Fruit fly (Drosophila melanogaster): ENCODE measurements around the gene CG14551.

Gene CG14551

dm6 chr3R:26024596-26025213 is 38.1 kb downstream of the CG14551 start (continued):
- TF ChIP-seq CG7928 (GFP tag; optimal IDR thresholded peaks at IDR 0.05) (no peak), CG4360 (GFP tag; IDR thresholded peaks at IDR 0.05) (peak; percentile 92), D19B (GFP tag; optimal IDR thresholded peaks at IDR 0.05) (no peak), cad (GFP tag; optimal IDR thresholded peaks at IDR 0.05) (peak; percentile 55), CG7271 (tag; optimal IDR thresholded peaks at IDR 0.05) (peak; percentile 13), Trl (optimal IDR thresholded peaks at IDR 0.05) (no peak), Trl (GFP tag; optimal IDR thresholded peaks at IDR 0.05) (no peak), pan (optimal IDR thresholded peaks at IDR 0.05) (no peak), pan (GFP tag; optimal IDR thresholded peaks at IDR 0.05 in 1 of 2, IDR thresholded peaks at IDR 0.05 in 1 of 2) (no peak)

- TF ChIP-seq NFAT (GFP tag; IDR thresholded peaks at IDR 0.05) (no peak), chm (GFP tag; IDR thresholded peaks at IDR 0.05) (peak; percentile 35; the same call in 1 of the 2 replicates), Adf1 (GFP tag; IDR thresholded peaks at IDR 0.05) (no peak), rib (GFP tag; IDR thresholded peaks at IDR 0.05) (no peak), scrt (GFP tag; optimal IDR thresholded peaks at IDR 0.05) (no peak), sqz (GFP tag; optimal IDR thresholded peaks at IDR 0.05) (peak; percentile 39), CG12236 (GFP tag; optimal IDR thresholded peaks at IDR 0.05) (no peak), al (GFP tag; IDR thresholded peaks at IDR 0.05) (no peak), vfl (GFP tag; optimal IDR thresholded peaks at IDR 0.05) (peak; percentile 10), zen (tag; optimal IDR thresholded peaks at IDR 0.05) (peak; percentile 78), Awh (GFP tag; IDR thresholded peaks at IDR 0.05) (no peak), ash1 (GFP tag; optimal IDR thresholded peaks at IDR 0.05) (no peak), CG17359 (tag; optimal IDR thresholded peaks at IDR 0.05) (no peak), Side (GFP tag; optimal IDR thresholded peaks at IDR 0.05) (no peak), oc (tag; optimal IDR thresholded peaks at IDR 0.05) (peak; percentile 31), Elba2 (GFP tag; optimal IDR thresholded peaks at IDR 0.05) (peak; percentile 80), kni (GFP tag; optimal IDR thresholded peaks at IDR 0.05) (peak; percentile 92), cad (GFP tag; optimal IDR thresholded peaks at IDR 0.05) (peak; percentile 3), tll (GFP tag; optimal IDR thresholded peaks at IDR 0.05) (peak in 1 of 2 experiments; percentile 73), sob (GFP tag; IDR thresholded peaks at IDR 0.05) (no peak), gsb-n (tag; optimal IDR thresholded peaks at IDR 0.05) (peak; percentile 65), CG13775 (GFP tag; optimal IDR thresholded peaks at IDR 0.05) (no peak), h (optimal IDR thresholded peaks at IDR 0.05) (no peak), CG15696 (tag; optimal IDR thresholded peaks at IDR 0.05) (peak; percentile 38), B-H1 (GFP tag; IDR thresholded peaks at IDR 0.05) (no peak), CG14710 (tag; optimal IDR thresholded peaks at IDR 0.05) (no peak), CG4617 (GFP tag; optimal IDR thresholded peaks at IDR 0.05; ENCODE audit: borderline replicate concordance) (no peak), sens (GFP tag) (peak; percentile 82), cwo (GFP tag; optimal IDR thresholded peaks at IDR 0.05) (no peak), pros (GFP tag; optimal IDR thresholded peaks at IDR 0.05) (peak; percentile 43), HLHmδ (GFP tag; optimal IDR thresholded peaks at IDR 0.05) (peak; percentile 2), Ssrp (tag; optimal IDR thresholded peaks at IDR 0.05) (no peak), insv (GFP tag; optimal IDR thresholded peaks at IDR 0.05) (peak in 1 of 2 experiments; percentile 98)
Observed at dm6 chr3R:26023252-26023651, 39.6 kb downstream of the CG14551 start.

Measured in whole organism, embryonic.